Fruit fly (Drosophila melanogaster) whole organism, adult: ENCODE results near the gene mtrm.

Experiments
- CG1620 ChIP-seq: fragments of 200-800 bp; sonication (Bioruptor generic); optimal IDR thresholded peaks from 2 replicates; lab custom pipeline; 2016; ENCODE audit warnings: missing biosample characterization, missing genetic modification characterization
- CG7045 ChIP-seq: fragments of 200-800 bp; sonication (Bioruptor generic); optimal IDR thresholded peaks from 2 replicates; lab custom pipeline; 2017; ENCODE audit warnings: missing biosample characterization, mild to moderate bottlenecking, missing genetic modification characterization
- CG7101 ChIP-seq: fragments of 200-800 bp; sonication (Bioruptor generic); optimal IDR thresholded peaks from 2 replicates; lab custom pipeline; 2018; ENCODE audit warnings: missing biosample characterization, mild to moderate bottlenecking, missing genetic modification characterization, moderate library complexity
- Crg-1 ChIP-seq: fragments of 200-800 bp; sonication (Bioruptor generic); optimal IDR thresholded peaks from 2 replicates; lab custom pipeline; 2016; ENCODE audit warnings: missing biosample characterization, missing genetic modification characterization
- pad ChIP-seq: fragments of 200-800 bp; sonication (Bioruptor generic); optimal IDR thresholded peaks from 3 replicates; lab custom pipeline; 2017; ENCODE audit warnings: missing biosample characterization, missing genetic modification characterization, mild to moderate bottlenecking, moderate library complexity, missing genetic modification reagents
- toe ChIP-seq: fragments of 200-800 bp; sonication (Bioruptor generic); optimal IDR thresholded peaks from 2 replicates; lab custom pipeline; 2016; ENCODE audit warnings: missing biosample characterization, missing genetic modification characterization

dm6 chr3L:8395630-8396168 is 17.1 kb upstream of the mtrm start, which contains the start of gene CG7120:
- TF ChIP-seq CG1620 (GFP tag; lab: Kevin White, UChicago) (no peak), CG7045 (GFP tag; lab: Kevin White, UChicago) (no peak), pad (no peak), CG7101 (tag; lab: Kevin White, UChicago) (no peak), toe (GFP tag; lab: Kevin White, UChicago) (no peak), Crg-1 (GFP tag; lab: Kevin White, UChicago) (no peak)
